Worm (Caenorhabditis elegans): ENCODE measurements around the gene F39H12.3.

Gene F39H12.3

ce11 chrX:806515-806914 lies 34.8 kb downstream of the F39H12.3 start (continued):
- peak; percentile 56 for TF ChIP-seq lin-15B (tag; optimal IDR thresholded peaks at IDR 0.05)
- peak; percentile 82 for TF ChIP-seq vab-15 (tag; optimal IDR thresholded peaks at IDR 0.05)
- peak; percentile 85 to 96 for TF ChIP-seq ztf-11 (tag; optimal IDR thresholded peaks at IDR 0.05)
- TF ChIP-seq ceh-90 (tag; optimal IDR thresholded peaks at IDR 0.05), result no peak
- peak; percentile 93 for TF ChIP-seq mef-2 (tag; optimal IDR thresholded peaks at IDR 0.05)
- peak; percentile 94 for TF ChIP-seq nhr-84 (tag; optimal IDR thresholded peaks at IDR 0.05)
- peak; percentile 97 for TF ChIP-seq swsn-7 (tag; optimal IDR thresholded peaks at IDR 0.05)
- TF ChIP-seq ces-1 (GFP tag; optimal IDR thresholded peaks at IDR 0.05), result peak; percentile 78
- TF ChIP-seq irx-1 (tag; optimal IDR thresholded peaks at IDR 0.05), result peak; percentile 99
- peak; percentile 98 for TF ChIP-seq sox-4 (tag; optimal IDR thresholded peaks at IDR 0.05)
- peak; percentile 61 for TF ChIP-seq F16B12.6 (tag; optimal IDR thresholded peaks at IDR 0.05)
- TF ChIP-seq efl-3 (GFP tag; optimal IDR thresholded peaks at IDR 0.05), result peak; percentile 95
- peak; percentile 99 for TF ChIP-seq nhr-77 (tag; optimal IDR thresholded peaks at IDR 0.05)
- peak; percentile 96 for TF ChIP-seq fkh-8 (tag; optimal IDR thresholded peaks at IDR 0.05)
- peak; percentile 89 for TF ChIP-seq isw-1 (GFP tag; IDR thresholded peaks at IDR 0.05)
- TF ChIP-seq hpl-2 (GFP tag; optimal IDR thresholded peaks at IDR 0.05), result peak; percentile 97
- TF ChIP-seq fos-1 (tag; optimal IDR thresholded peaks at IDR 0.05), result peak; percentile 97
- TF ChIP-seq pax-3 (tag; optimal IDR thresholded peaks at IDR 0.05), result peak; percentile 90
- peak; percentile 98 for TF ChIP-seq nhr-11 (tag; optimal IDR thresholded peaks at IDR 0.05)
- peak; percentile 99 for TF ChIP-seq tbx-2 (tag; optimal IDR thresholded peaks at IDR 0.05)
- peak; percentile 84 to 92 for TF ChIP-seq efl-1 (optimal IDR thresholded peaks at IDR 0.05)
- TF ChIP-seq efl-1 (GFP tag; optimal IDR thresholded peaks at IDR 0.05 in 1 of 2), result peak; percentile 52 to 96
- TF ChIP-seq pqm-1 (tag; optimal IDR thresholded peaks at IDR 0.05), result peak; percentile 63
- TF ChIP-seq lir-3 (tag; optimal IDR thresholded peaks at IDR 0.05; ENCODE audit: poor library complexity), result peak; percentile 88
- TF ChIP-seq unc-86 (tag; optimal IDR thresholded peaks at IDR 0.05), result peak; percentile 96
- peak; percentile 100 for TF ChIP-seq nhr-90 (tag; optimal IDR thresholded peaks at IDR 0.05; ENCODE audit: poor library complexity)
- TF ChIP-seq nhr-237 (tag; optimal IDR thresholded peaks at IDR 0.05), result peak; percentile 98
- TF ChIP-seq ceh-88 (GFP tag; IDR thresholded peaks at IDR 0.05), result peak; percentile 96
- TF ChIP-seq unc-62 (GFP tag; optimal IDR thresholded peaks at IDR 0.05), result no peak
- no peak for TF ChIP-seq ama-1 (optimal IDR thresholded peaks at IDR 0.05)
- TF ChIP-seq zag-1 (tag; optimal IDR thresholded peaks at IDR 0.05), result no peak
- TF ChIP-seq unc-30 (tag; optimal IDR thresholded peaks at IDR 0.05), result no peak
- no peak for TF ChIP-seq alr-1 (tag; optimal IDR thresholded peaks at IDR 0.05; ENCODE audit: borderline replicate concordance)
- TF ChIP-seq egl-27 (tag; optimal IDR thresholded peaks at IDR 0.05), result peak; percentile 90 to 92
- peak; percentile 93 for TF ChIP-seq elt-2 (tag; optimal IDR thresholded peaks at IDR 0.05)
- peak; percentile 93 for TF ChIP-seq aly-2 (tag; optimal IDR thresholded peaks at IDR 0.05)
- peak; percentile 98 for TF ChIP-seq nhr-20 (tag; optimal IDR thresholded peaks at IDR 0.05)
- TF ChIP-seq grh-1 (GFP tag; IDR thresholded peaks at IDR 0.05), result peak; percentile 92
- TF ChIP-seq jun-1 (tag; optimal IDR thresholded peaks at IDR 0.05), result peak; percentile 99
- peak; percentile 59 for TF ChIP-seq blmp-1 (tag; optimal IDR thresholded peaks at IDR 0.05)
- TF ChIP-seq fkh-10 (GFP tag; optimal IDR thresholded peaks at IDR 0.05), result peak; percentile 99
- TF ChIP-seq nhr-28 (tag; optimal IDR thresholded peaks at IDR 0.05), result peak; percentile 79

- TF ChIP-seq rnt-1 (tag; optimal IDR thresholded peaks at IDR 0.05) (no peak), nhr-85 (tag) (peak; percentile 12)
Observed at ce11 chrX:802478-802877, 38.8 kb downstream of the F39H12.3 start, which contains the start of gene gtr-1. Gene gtr-1 (plus strand): TSS chrX:802778.
